Fruit fly (Drosophila melanogaster): ENCODE results near the gene Spase22-23.

DNA sequence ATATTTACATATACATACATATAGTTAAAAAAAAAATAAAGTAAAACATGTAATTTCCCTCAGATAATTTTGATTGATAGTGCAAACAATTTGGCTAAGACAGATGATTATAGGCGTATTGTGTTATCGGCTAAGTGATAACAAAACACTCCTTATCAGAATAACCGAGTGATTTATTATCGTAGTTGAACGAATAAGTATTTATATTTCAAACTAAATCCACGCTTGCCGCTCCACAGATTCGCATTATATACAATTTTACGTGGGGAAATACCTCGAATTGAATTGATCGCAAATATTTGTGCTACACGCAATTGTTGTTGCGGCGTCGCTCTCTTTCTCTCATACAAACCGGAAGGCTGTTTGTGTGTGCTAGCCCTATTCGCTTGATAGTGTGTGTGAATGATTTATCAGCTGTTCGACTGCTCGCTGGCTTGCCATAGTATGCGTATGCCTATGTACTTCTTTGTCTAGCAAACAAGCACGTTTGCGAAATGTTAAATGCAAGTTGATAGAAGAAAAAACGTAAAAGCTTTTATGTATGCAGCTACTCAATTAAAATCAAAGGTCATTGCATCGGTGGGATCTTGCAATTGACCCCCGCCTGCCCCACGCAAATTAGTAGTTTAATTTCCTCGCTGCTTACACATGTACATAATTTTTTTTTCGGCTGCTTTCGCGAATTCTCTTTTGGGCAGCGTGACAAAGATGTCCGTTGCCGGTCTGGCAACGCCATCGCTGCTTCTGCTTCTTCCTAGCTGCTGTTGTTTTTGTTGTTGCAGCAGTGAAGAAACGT lies 3.7 kb upstream of the Spase22-23 start:
- TF ChIP-seq CG9948 (tag; optimal IDR thresholded peaks at IDR 0.05) (peak; percentile 8), EcR (GFP tag; optimal IDR thresholded peaks at IDR 0.05) (no peak), Snoo (tag; optimal IDR thresholded peaks at IDR 0.05) (no peak), Pif1A (GFP tag; optimal IDR thresholded peaks at IDR 0.05) (no peak), CG15710 (tag; optimal IDR thresholded peaks at IDR 0.05) (peak; percentile 16), CG34367 (tag; optimal IDR thresholded peaks at IDR 0.05) (no peak), CG12605 (GFP tag; IDR thresholded peaks at IDR 0.05) (no peak), D1 (tag; optimal IDR thresholded peaks at IDR 0.05) (no peak), CG17806 (tag; optimal IDR thresholded peaks at IDR 0.05) (no peak), Pif1B (GFP tag; optimal IDR thresholded peaks at IDR 0.05) (no peak), CG10348 (GFP tag; IDR thresholded peaks at IDR 0.05) (no peak)
